Worm (Caenorhabditis elegans): ENCODE data around the gene srh-169.

- TF ChIP-seq mab-5 (tag; optimal IDR thresholded peaks at IDR 0.05) (no peak), lin-13 (tag; optimal IDR thresholded peaks at IDR 0.05) (no peak), elt-3 (tag; optimal IDR thresholded peaks at IDR 0.05) (no peak), nhr-2 (tag; optimal IDR thresholded peaks at IDR 0.05) (no peak), nhr-28 (tag; optimal IDR thresholded peaks at IDR 0.05) (no peak), elt-1 (tag; optimal IDR thresholded peaks at IDR 0.05; ENCODE audit: borderline replicate concordance, insufficient read depth) (no peak), lin-32 (GFP tag; optimal IDR thresholded peaks at IDR 0.05) (no peak), nhr-76 (tag; optimal IDR thresholded peaks at IDR 0.05) (no peak), nhr-12 (tag; optimal IDR thresholded peaks at IDR 0.05) (no peak), unc-62 (GFP tag; optimal IDR thresholded peaks at IDR 0.05) (no peak)
Observed at ce11 chrV:4041853-4042424, 5.7 kb upstream of the srh-169 start, which contains the start of the genes C49G7.10 and irg-2.

Measured in whole organism, mixed stage, embryonic.